Worm (Caenorhabditis elegans): ENCODE measurements around the gene Y57E12AL.2.

Y57E12AL.2 gene

ce11 chrV:7106499-7107152 is 48.7 kb downstream of the Y57E12AL.2 start:
- TF ChIP-seq nhr-84 (tag; optimal IDR thresholded peaks at IDR 0.05) = no peak
- TF ChIP-seq unc-130 (tag; optimal IDR thresholded peaks at IDR 0.05) = no peak
- TF ChIP-seq C16A3.4 (tag; optimal IDR thresholded peaks at IDR 0.05) = no peak
- no peak for TF ChIP-seq swsn-7 (tag; optimal IDR thresholded peaks at IDR 0.05)
- no peak for TF ChIP-seq aha-1 (tag; optimal IDR thresholded peaks at IDR 0.05)
- no peak for TF ChIP-seq C34B4.2 (tag; optimal IDR thresholded peaks at IDR 0.05)
- peak; percentile 60 for TF ChIP-seq fkh-10 (GFP tag; optimal IDR thresholded peaks at IDR 0.05)
- TF ChIP-seq hpl-2 (GFP tag; optimal IDR thresholded peaks at IDR 0.05) = no peak
- peak; percentile 44 for TF ChIP-seq lin-14 (GFP tag; optimal IDR thresholded peaks at IDR 0.05)

All from whole organism, L1 larva.